Fruit fly (Drosophila melanogaster): ENCODE results near the gene Crz.

DNA sequence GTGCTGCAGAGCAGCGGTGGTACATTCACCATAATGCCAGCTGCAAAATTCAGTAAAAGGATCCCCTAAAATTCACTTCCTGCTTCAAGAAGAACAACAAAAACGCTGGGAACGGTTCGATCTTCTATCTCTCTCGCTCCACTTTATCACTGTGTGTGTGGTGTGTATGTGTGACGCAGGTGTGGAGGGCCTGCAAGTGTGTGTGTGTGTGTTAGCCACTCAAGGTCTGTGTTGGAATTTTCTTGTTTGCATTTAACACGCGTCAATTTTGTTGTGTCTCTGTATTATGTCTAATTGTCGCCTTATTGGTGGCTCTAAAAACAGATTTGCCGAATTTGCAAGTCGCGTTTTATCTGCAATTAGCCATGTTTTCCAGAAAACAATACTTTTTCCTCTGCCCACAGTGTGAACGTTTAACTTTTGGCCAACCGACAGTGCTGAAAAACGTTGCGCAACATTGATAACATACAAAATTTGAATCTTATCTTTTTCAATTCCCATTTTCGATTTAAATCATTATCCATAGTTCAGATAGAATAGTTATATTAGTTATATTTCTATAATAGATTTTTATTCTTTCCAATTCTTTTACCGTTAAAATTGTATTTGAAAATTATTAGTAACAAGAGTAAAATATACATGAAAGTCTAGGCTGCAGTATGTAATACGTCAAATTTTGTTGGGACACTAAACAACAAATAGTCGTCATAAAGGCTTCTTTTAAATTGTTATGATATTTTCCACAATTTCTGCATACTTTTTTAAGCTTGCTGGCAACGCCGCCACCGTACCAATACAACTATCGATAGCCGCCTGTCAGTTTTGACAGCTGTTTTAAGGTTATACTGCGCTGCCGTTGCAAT, 11.8 kb downstream of the Crz start, which contains the start of the genes Afti and ATPsynE:
- TF ChIP-seq insv (optimal IDR thresholded peaks at IDR 0.05) = no peak
- no peak for TF ChIP-seq h (optimal IDR thresholded peaks at IDR 0.05)
- no peak for TF ChIP-seq Myc (optimal IDR thresholded peaks at IDR 0.05)
- TF ChIP-seq Sin3A (optimal IDR thresholded peaks at IDR 0.05) = no peak
